Fruit fly (Drosophila melanogaster): Measurements from ENCODE around the gene CG10274.

DNA sequence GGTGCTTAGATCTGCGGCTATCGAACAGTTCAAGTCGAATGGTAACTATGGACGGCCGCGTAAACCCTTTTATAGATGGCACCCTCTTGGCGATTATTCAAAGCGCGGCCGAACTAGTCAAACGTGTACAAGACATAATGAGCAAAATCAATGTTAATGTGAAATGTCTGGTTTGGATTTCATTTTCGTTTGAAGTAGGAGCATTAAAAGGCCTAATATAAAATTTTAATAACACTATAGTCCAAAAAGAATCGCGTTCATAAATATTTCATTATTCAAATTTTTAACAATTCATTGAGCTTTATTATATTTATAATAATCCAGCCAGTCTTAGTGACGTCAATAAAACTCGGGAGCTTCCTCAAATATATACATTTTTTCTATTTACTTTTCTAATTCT is 50.7 kb downstream of the CG10274 start, which contains the start of gene Lcp65Ag3:
- TF ChIP-seq toe (GFP tag; optimal IDR thresholded peaks at IDR 0.05) = no peak
- TF ChIP-seq CG14711 (tag; optimal IDR thresholded peaks at IDR 0.05) = no peak
- no peak for TF ChIP-seq CG12768 (GFP tag; optimal IDR thresholded peaks at IDR 0.05)
- TF ChIP-seq bab1 (GFP tag; optimal IDR thresholded peaks at IDR 0.05) = no peak
- no peak for TF ChIP-seq CG5204 (GFP tag; optimal IDR thresholded peaks at IDR 0.05)
- TF ChIP-seq Hr96 (GFP tag; optimal IDR thresholded peaks at IDR 0.05) = no peak
- TF ChIP-seq cnc (optimal IDR thresholded peaks at IDR 0.05) = no peak
- no peak for TF ChIP-seq Crg-1 (GFP tag; optimal IDR thresholded peaks at IDR 0.05)
- TF ChIP-seq ovo (GFP tag; optimal IDR thresholded peaks at IDR 0.05) = no peak
- no peak for TF ChIP-seq CG1620 (GFP tag; optimal IDR thresholded peaks at IDR 0.05)
- TF ChIP-seq CG33017 (tag; optimal IDR thresholded peaks at IDR 0.05) = no peak
- TF ChIP-seq tj (GFP tag; optimal IDR thresholded peaks at IDR 0.05) = no peak
- no peak for TF ChIP-seq CG7045 (GFP tag; optimal IDR thresholded peaks at IDR 0.05)
- TF ChIP-seq Clk (GFP tag; optimal IDR thresholded peaks at IDR 0.05) = no peak

Measured in whole organism, adult.